Worm (Caenorhabditis elegans) whole organism, L4 larva: ENCODE data around the gene pqn-25.

Experiments used
- F26F4.8 ChIP-seq: fragments of 200-800 bp; sonication (Bioruptor generic); conservative IDR thresholded peaks from 2 replicates; pipeline ENCODE4 v1.3.6; 2022; ENCODE audit warnings: missing genetic modification characterization, missing compliant biosample characterization
- F44E2.7 ChIP-seq: fragments of 200-800 bp; sonication (Bioruptor generic); IDR thresholded peaks from 2 replicates; pipeline ENCODE4 v2.1.2; 2022; ENCODE audit warnings: missing genetic modification characterization, missing compliant biosample characterization
- Y105C5A.15 ChIP-seq: fragments of 200-800 bp; sonication (Bioruptor generic); IDR thresholded peaks from 2 replicates; pipeline ENCODE4 v1.3.6; 2022; ENCODE audit warnings: missing genetic modification characterization, missing compliant biosample characterization
- Y48G9A.11 ChIP-seq: fragments of 200-800 bp; sonication (Bioruptor generic); IDR thresholded peaks from 2 replicates; pipeline ENCODE4 v1.3.6; 2022; ENCODE audit warnings: missing genetic modification reagents, missing genetic modification characterization, missing compliant biosample characterization
- ZK546.5 ChIP-seq, 2 experiments: sonication (generic microtip); optimal IDR thresholded peaks; 2 replicates each; lab custom pipeline; 2017; ENCODE audit warnings: missing biosample characterization in 2 of 2, missing genetic modification characterization in 2 of 2
- aha-1 ChIP-seq: fragments of 150-350 bp; peaks from one replicate; lab custom pipeline; 2014; ENCODE audit warnings: missing biosample characterization, missing genetic modification characterization
- aly-2 ChIP-seq: sonication (generic microtip); optimal IDR thresholded peaks from 2 replicates; lab custom pipeline; 2018; ENCODE audit warnings: missing biosample characterization, missing genetic modification characterization
- ceh-20 ChIP-seq: fragments of 200-800 bp; sonication (Bioruptor generic); IDR thresholded peaks from 2 replicates; pipeline ENCODE4 v1.3.6; 2022; ENCODE audit warnings: missing genetic modification reagents, missing genetic modification characterization, missing compliant biosample characterization
- ceh-44 ChIP-seq: fragments of 200-800 bp; sonication (Bioruptor generic); IDR thresholded peaks from 2 replicates; pipeline ENCODE4 v1.3.6; 2022; ENCODE audit warnings: missing genetic modification reagents, missing genetic modification characterization, missing compliant biosample characterization
- ces-1 ChIP-seq: fragments of 150-350 bp; sonication (generic microtip); optimal IDR thresholded peaks from 4 replicates; lab custom pipeline; 2014; ENCODE audit warnings: missing biosample characterization, missing genetic modification reagents, missing genetic modification characterization
- ctbp-1 ChIP-seq: fragments of 200-800 bp; sonication (Bioruptor generic); IDR thresholded peaks from 2 replicates; pipeline ENCODE4 v1.3.6; 2022; ENCODE audit warnings: missing genetic modification reagents, missing genetic modification characterization, missing compliant biosample characterization
- daf-12 ChIP-seq: fragments of 150-350 bp; optimal IDR thresholded peaks from 2 replicates; lab custom pipeline; 2014; ENCODE audit warnings: missing biosample characterization, missing genetic modification reagents, missing genetic modification characterization
- daf-8 ChIP-seq: fragments of 200-800 bp; sonication (Bioruptor generic); IDR thresholded peaks from 2 replicates; pipeline ENCODE4 v1.3.6; 2022; ENCODE audit warnings: missing genetic modification characterization, missing compliant biosample characterization
- dmd-8 ChIP-seq: fragments of 200-800 bp; sonication (Bioruptor generic); IDR thresholded peaks from 2 replicates; pipeline ENCODE4 v1.3.6; 2022; ENCODE audit warnings: missing genetic modification characterization, missing compliant biosample characterization
- dpl-1 ChIP-seq: fragments of 150-350 bp; optimal IDR thresholded peaks from 2 replicates; lab custom pipeline; 2014; ENCODE audit warnings: missing biosample characterization, missing genetic modification reagents, missing genetic modification characterization
- dve-1 ChIP-seq: sonication (generic microtip); optimal IDR thresholded peaks from 2 replicates; lab custom pipeline; 2017; ENCODE audit warnings: antibody characterized with exemption, mild to moderate bottlenecking, missing genetic modification characterization, missing compliant biosample characterization; ENCODE audit not compliant: insufficient read depth
- egl-27 ChIP-seq: sonication (generic microtip); optimal IDR thresholded peaks from 3 replicates; lab custom pipeline; 2017; ENCODE audit warnings: missing biosample characterization, missing genetic modification reagents, missing genetic modification characterization
- fkh-10 ChIP-seq: fragments of 150-350 bp; optimal IDR thresholded peaks from 2 replicates; lab custom pipeline; 2014; ENCODE audit warnings: missing biosample characterization, missing genetic modification reagents, missing genetic modification characterization
- gei-8 ChIP-seq: fragments of 200-800 bp; sonication (Bioruptor generic); optimal IDR thresholded peaks from 2 replicates; lab custom pipeline; 2018; ENCODE audit warnings: mild to moderate bottlenecking, missing genetic modification characterization, missing compliant biosample characterization
- hif-1 ChIP-seq, 2 experiments: sonication (generic microtip); optimal IDR thresholded peaks; 2 replicates each; lab custom pipeline; 2016 to 2017; ENCODE audit warnings: missing compliant biosample characterization in 2 of 2, missing genetic modification characterization in 2 of 2, missing genetic modification reagents in 2 of 2, missing genotype in 2 of 2, mild to moderate bottlenecking in 1 of 2
- hlh-11 ChIP-seq: fragments of 200-800 bp; sonication (Bioruptor generic); optimal IDR thresholded peaks from 2 replicates; lab custom pipeline; 2018; ENCODE audit warnings: mild to moderate bottlenecking, missing genetic modification characterization, missing compliant biosample characterization
- hlh-30 ChIP-seq: sonication (generic microtip); optimal IDR thresholded peaks from 2 replicates; lab custom pipeline; 2017; ENCODE audit warnings: antibody characterized with exemption, mild to moderate bottlenecking, missing genetic modification characterization, missing compliant biosample characterization; ENCODE audit not compliant: insufficient read depth
- lin-1 ChIP-seq: fragments of 200-800 bp; sonication (Bioruptor generic); IDR thresholded peaks from 2 replicates; pipeline ENCODE4 v1.3.6; 2022; ENCODE audit warnings: missing genetic modification reagents, missing genetic modification characterization, missing compliant biosample characterization
- lsy-2 ChIP-seq, 2 experiments: fragments of 150-350 bp in 1 of 2; sonication (generic microtip) in 1 of 2; optimal IDR thresholded peaks; 2 replicates each; lab custom pipeline; 2014 to 2017; ENCODE audit warnings: missing biosample characterization in 2 of 2, missing genetic modification characterization in 2 of 2
- madf-9 ChIP-seq: fragments of 200-800 bp; sonication (Bioruptor generic); conservative IDR thresholded peaks from 2 replicates; pipeline ENCODE4 v1.3.6; 2022; ENCODE audit warnings: missing genetic modification reagents, missing genetic modification characterization, missing compliant biosample characterization
- mdl-1 ChIP-seq, 2 experiments: fragments of 150-350 bp in 1 of 2; sonication (generic microtip) in 1 of 2; optimal IDR thresholded peaks; 2 replicates each; lab custom pipeline; 2014 to 2017; ENCODE audit warnings: missing biosample characterization in 2 of 2, missing genetic modification characterization in 2 of 2
- mdt-29 ChIP-seq: fragments of 200-800 bp; sonication (Bioruptor generic); IDR thresholded peaks from 2 replicates; pipeline ENCODE4 v1.3.6; 2022; ENCODE audit warnings: missing genetic modification reagents, missing genetic modification characterization, missing compliant biosample characterization
- mep-1 ChIP-seq: fragments of 150-350 bp; sonication (generic microtip); optimal IDR thresholded peaks from 3 replicates; lab custom pipeline; 2014; ENCODE audit warnings: missing biosample characterization, missing genetic modification characterization
- mes-2 ChIP-seq: sonication (generic microtip); optimal IDR thresholded peaks from 2 replicates; lab custom pipeline; 2016; ENCODE audit warnings: missing genotype, mild to moderate bottlenecking, missing genetic modification characterization, missing compliant biosample characterization; ENCODE audit not compliant: poor library complexity, severe bottlenecking
- mxl-2 ChIP-seq: fragments of 200-800 bp; sonication (Bioruptor generic); conservative IDR thresholded peaks from 2 replicates; pipeline ENCODE4 v1.3.6; 2022; ENCODE audit warnings: missing genetic modification reagents, missing genetic modification characterization, missing compliant biosample characterization
- nhr-102 ChIP-seq: sonication (generic microtip); optimal IDR thresholded peaks from 2 replicates; lab custom pipeline; 2016; ENCODE audit warnings: mild to moderate bottlenecking, missing genetic modification characterization, moderate library complexity, missing compliant biosample characterization
- nhr-11 ChIP-seq: fragments of 150-350 bp; optimal IDR thresholded peaks from 2 replicates; lab custom pipeline; 2014; ENCODE audit warnings: missing biosample characterization, missing genetic modification characterization
- nhr-237 ChIP-seq: sonication (generic microtip); optimal IDR thresholded peaks from 2 replicates; lab custom pipeline; 2017; ENCODE audit warnings: missing biosample characterization, missing genetic modification characterization
- nhr-28 ChIP-seq: fragments of 150-350 bp; optimal IDR thresholded peaks from 2 replicates; lab custom pipeline; 2014; ENCODE audit warnings: missing biosample characterization, missing genetic modification characterization
- nhr-41 ChIP-seq: fragments of 200-800 bp; sonication (Bioruptor generic); IDR thresholded peaks from 2 replicates; pipeline ENCODE4 v1.3.6; 2022; ENCODE audit warnings: missing genetic modification reagents, missing genetic modification characterization, missing compliant biosample characterization
- nhr-48 ChIP-seq: sonication (generic microtip); optimal IDR thresholded peaks from 2 replicates; lab custom pipeline; 2016; ENCODE audit warnings: mild to moderate bottlenecking, missing genetic modification characterization, missing compliant biosample characterization
- nhr-76 ChIP-seq: fragments of 150-350 bp; optimal IDR thresholded peaks from 2 replicates; lab custom pipeline; 2014; ENCODE audit warnings: missing biosample characterization, missing genetic modification characterization
- pha-4 ChIP-seq, 2 experiments: fragments of 150-350 bp in 1 of 2; fragments of 200-800 bp in 1 of 2; sonication (Bioruptor generic) in 1 of 2; IDR thresholded peaks in 1 of 2; optimal IDR thresholded peaks in 1 of 2; 2 replicates each; pipeline versions ENCODE4 v1.3.6 to Lab custom; 2014 to 2022; ENCODE audit warnings: missing genetic modification characterization in 2 of 2, missing genetic modification reagents in 2 of 2, missing biosample characterization in 1 of 2, missing compliant biosample characterization in 1 of 2
- php-3 ChIP-seq: fragments of 200-800 bp; sonication (Bioruptor generic); IDR thresholded peaks from 2 replicates; pipeline ENCODE4 v1.3.6; 2022; ENCODE audit warnings: missing genetic modification reagents, missing genetic modification characterization, missing compliant biosample characterization
- set-16 ChIP-seq: fragments of 200-800 bp; sonication (Bioruptor generic); IDR thresholded peaks from 2 replicates; pipeline ENCODE4 v1.3.6; 2022; ENCODE audit warnings: missing genetic modification reagents, missing genetic modification characterization, missing compliant biosample characterization
- snpc-1.2 ChIP-seq: fragments of 200-800 bp; sonication (Bioruptor generic); IDR thresholded peaks from 2 replicates; pipeline ENCODE4 v1.3.6; 2022; ENCODE audit warnings: missing genetic modification reagents, missing genetic modification characterization, missing compliant biosample characterization
- snpc-4 ChIP-seq: fragments of 150-350 bp; optimal IDR thresholded peaks from 2 replicates; lab custom pipeline; 2014; ENCODE audit warnings: missing biosample characterization, missing genetic modification characterization
- spr-1 ChIP-seq: sonication (generic microtip); optimal IDR thresholded peaks from 2 replicates; lab custom pipeline; 2016; ENCODE audit warnings: mild to moderate bottlenecking, missing genetic modification characterization, missing compliant biosample characterization
- tag-97 ChIP-seq: fragments of 200-800 bp; sonication (Bioruptor generic); IDR thresholded peaks from 2 replicates; pipeline ENCODE4 v1.3.6; 2022; ENCODE audit warnings: missing genetic modification characterization, missing compliant biosample characterization
- tra-1 ChIP-seq: fragments of 200-800 bp; sonication (Bioruptor generic); IDR thresholded peaks from 2 replicates; pipeline ENCODE4 v1.3.6; 2022; ENCODE audit warnings: missing genetic modification reagents, missing genetic modification characterization, missing compliant biosample characterization
- unc-62 ChIP-seq, 3 experiments: fragments of 150-350 bp in 1 of 3; sonication (generic microtip); optimal IDR thresholded peaks in 2 of 3; peaks in 1 of 3; 1 replicate in 1 of 3; 2 replicates in 2 of 3; lab custom pipeline; 2014 to 2017; ENCODE audit warnings: missing biosample characterization in 3 of 3, missing genetic modification characterization in 3 of 3, missing genetic modification reagents in 3 of 3, missing genotype in 1 of 3
- zip-11 ChIP-seq: fragments of 200-800 bp; sonication (Bioruptor generic); IDR thresholded peaks from 2 replicates; pipeline ENCODE4 v1.3.6; 2022; ENCODE audit warnings: missing genetic modification characterization, missing compliant biosample characterization

The pqn-25 gene

ce11 chrIII:5553098-5553497, 40.7 kb upstream of the pqn-25 start (continued):
- TF ChIP-seq unc-62 (GFP tag; optimal IDR thresholded peaks at IDR 0.05 in 1 of 2; lab: Kevin White, UChicago) (peak; percentile 5 to 26), unc-62 (tag; optimal IDR thresholded peaks at IDR 0.05; lab: Kevin White, UChicago) (no peak), F44E2.7 (no peak), mdl-1 (tag; optimal IDR thresholded peaks at IDR 0.05; lab: Kevin White, UChicago) (peak in 1 of 2 experiments; percentile 5), pha-4 (GFP tag; IDR thresholded peaks at IDR 0.05; lab: Robert Waterston, UW) (0 out of 2 replicates have a peak, but pooled peaks have one; percentile 23), pha-4 (tag; optimal IDR thresholded peaks at IDR 0.05; lab: Kevin White, UChicago) (no peak), ctbp-1 (no peak), snpc-4 (tag; lab: Kevin White, UChicago) (no peak), lsy-2 (tag; optimal IDR thresholded peaks at IDR 0.05; lab: Kevin White, UChicago) (peak in 1 of 2 experiments; percentile 29), ceh-20 (GFP tag; lab: Robert Waterston, UW) (peak; percentile 31; the same call in 1 of the 2 replicates), dmd-8 (GFP tag; lab: Robert Waterston, UW) (no peak), hlh-30 (peak; percentile 44), nhr-11 (tag; lab: Kevin White, UChicago) (no peak), mes-2 (peak; percentile 16), mep-1 (tag; lab: Kevin White, UChicago) (peak; percentile 40), ces-1 (GFP tag; lab: Kevin White, UChicago) (no peak), tra-1 (peak; percentile 72), daf-8 (GFP tag; lab: Robert Waterston, UW) (no peak), dpl-1 (GFP tag; lab: Kevin White, UChicago) (no peak), zip-11 (GFP tag; lab: Robert Waterston, UW) (no peak), php-3 (peak; percentile 84), nhr-28 (tag; lab: Kevin White, UChicago) (peak; percentile 70), nhr-102 (tag; lab: Kevin White, UChicago) (peak; percentile 64), mdt-29 (GFP tag; lab: Robert Waterston, UW) (peak; percentile 80; the same call in 1 of the 2 replicates), lin-1 (GFP tag; lab: Robert Waterston, UW) (peak; percentile 71; the same call in 1 of the 2 replicates), ceh-44 (GFP tag; lab: Robert Waterston, UW) (no peak), hlh-11 (tag; lab: Kevin White, UChicago) (peak; percentile 77), Y105C5A.15 (GFP tag; lab: Robert Waterston, UW) (no peak), aly-2 (tag; lab: Kevin White, UChicago) (no peak), F26F4.8 (GFP tag; lab: Robert Waterston, UW) (no peak), dve-1 (tag; lab: Kevin White, UChicago) (peak; percentile 93), nhr-237 (tag; lab: Kevin White, UChicago) (no peak), ZK546.5 (tag; optimal IDR thresholded peaks at IDR 0.05; lab: Kevin White, UChicago) (no peak), nhr-48 (peak; percentile 27)

ce11 chrIII:5552072-5552667, 39.8 kb upstream of the pqn-25 start, which contains the start of gene F09F7.6:
Gene F09F7.6 (minus strand): TSS chrIII:5552135.
- TF ChIP-seq mxl-2 (GFP tag; lab: Robert Waterston, UW) (no peak), ZK546.5 (tag; optimal IDR thresholded peaks at IDR 0.05; lab: Kevin White, UChicago) (no peak), ceh-20 (GFP tag; lab: Robert Waterston, UW) (peak; percentile 59; the same call in 1 of the 2 replicates), egl-27 (tag; lab: Kevin White, UChicago) (no peak), nhr-237 (tag; lab: Kevin White, UChicago) (no peak), set-16 (GFP tag; lab: Robert Waterston, UW) (no peak), tag-97 (no peak), ces-1 (GFP tag; lab: Kevin White, UChicago) (no peak), daf-12 (tag; lab: Kevin White, UChicago) (no peak), fkh-10 (GFP tag; lab: Kevin White, UChicago) (no peak), hif-1 (tag; optimal IDR thresholded peaks at IDR 0.05; lab: Kevin White, UChicago) (peak in 1 of 2 experiments; percentile 49), dpl-1 (GFP tag; lab: Kevin White, UChicago) (no peak), ctbp-1 (no peak), F44E2.7 (no peak), ceh-44 (GFP tag; lab: Robert Waterston, UW) (no peak), nhr-41 (GFP tag; lab: Robert Waterston, UW) (no peak), aha-1 (tag; lab: Kevin White, UChicago) (peak; percentile 89), Y48G9A.11 (no peak), lsy-2 (tag; optimal IDR thresholded peaks at IDR 0.05; lab: Kevin White, UChicago) (peak in 1 of 2 experiments; percentile 69), nhr-28 (tag; lab: Kevin White, UChicago) (peak; percentile 82), gei-8 (GFP tag; lab: Kevin White, UChicago) (no peak), nhr-48 (peak; percentile 33), madf-9 (GFP tag; lab: Robert Waterston, UW) (no peak), spr-1 (no peak), snpc-1.2 (no peak), nhr-76 (tag; lab: Kevin White, UChicago) (no peak)
